Fruit fly (Drosophila melanogaster) whole organism, embryonic: ENCODE data around the gene CG31495.
A peak's percentile ranks its signal among the peaks of the same experiment; 100 is the strongest.

Experiments used
- Adf1 ChIP-seq: fragments of 200-800 bp; sonication (Bioruptor generic); IDR thresholded peaks from 2 replicates; pipeline ENCODE4 v1.3.6; 2022; ENCODE audit warnings: missing biosample characterization, missing genetic modification characterization
- Blimp-1 ChIP-seq: fragments of 200-800 bp; sonication (Bioruptor generic); optimal IDR thresholded peaks from 3 replicates; lab custom pipeline; 2018; ENCODE audit warnings: missing biosample characterization, missing genetic modification characterization, mild to moderate bottlenecking, moderate library complexity, missing genetic modification reagents
- CG10654 ChIP-seq: fragments of 200-800 bp; sonication (Bioruptor generic); optimal IDR thresholded peaks from 2 replicates; lab custom pipeline; 2016; ENCODE audit warnings: missing biosample characterization, missing genetic modification characterization
- CG11560 ChIP-seq: fragments of 200-800 bp; sonication (Bioruptor generic); IDR thresholded peaks from 3 replicates; pipeline ENCODE4 v1.3.6; 2022; ENCODE audit warnings: missing biosample characterization, missing genetic modification characterization
- CG1233 ChIP-seq: fragments of 200-800 bp; sonication (Bioruptor generic); optimal IDR thresholded peaks from 4 replicates; lab custom pipeline; 2018; ENCODE audit warnings: missing biosample characterization, mild to moderate bottlenecking, missing genetic modification characterization
- CG18262 ChIP-seq: fragments of 200-800 bp; optimal IDR thresholded peaks from 3 replicates; lab custom pipeline; 2019; ENCODE audit warnings: missing biosample characterization, mild to moderate bottlenecking, missing genetic modification characterization, moderate library complexity
- CG2678 ChIP-seq: fragments of 200-800 bp; sonication (Bioruptor generic); optimal IDR thresholded peaks from 3 replicates; lab custom pipeline; 2019; ENCODE audit warnings: missing biosample characterization, mild to moderate bottlenecking, missing genetic modification characterization, moderate library complexity
- CG31365 ChIP-seq: fragments of 200-800 bp; sonication (Bioruptor generic); optimal IDR thresholded peaks from 2 replicates; lab custom pipeline; 2018; ENCODE audit warnings: missing biosample characterization, mild to moderate bottlenecking, missing genetic modification characterization
- CG3163 ChIP-seq: fragments of 200-800 bp; sonication (Bioruptor generic); optimal IDR thresholded peaks from 3 replicates; lab custom pipeline; 2016; ENCODE audit warnings: missing biosample characterization, missing genetic modification characterization
- CG32532 ChIP-seq: fragments of 200-800 bp; sonication (Bioruptor generic); IDR thresholded peaks from 2 replicates; pipeline ENCODE4 v1.3.6; 2022; ENCODE audit warnings: missing biosample characterization, missing genetic modification characterization
- CG34376 ChIP-seq: fragments of 200-800 bp; sonication (Bioruptor generic); optimal IDR thresholded peaks from 2 replicates; lab custom pipeline; 2018; ENCODE audit warnings: missing biosample characterization, mild to moderate bottlenecking, missing genetic modification characterization
- CG3838 ChIP-seq: fragments of 200-800 bp; sonication (Bioruptor generic); optimal IDR thresholded peaks from 3 replicates; lab custom pipeline; 2016; ENCODE audit warnings: missing biosample characterization, missing genetic modification characterization
- CG43689 ChIP-seq: fragments of 200-800 bp; sonication (Bioruptor generic); IDR thresholded peaks from 2 replicates; pipeline ENCODE4 v1.3.6; 2022; ENCODE audit warnings: missing biosample characterization, missing genetic modification characterization
- CG6254 ChIP-seq: fragments of 200-800 bp; sonication (Bioruptor generic); optimal IDR thresholded peaks from 3 replicates; lab custom pipeline; 2017; ENCODE audit warnings: mild to moderate bottlenecking, missing biosample characterization, missing genetic modification reagents, missing genetic modification characterization
- CG6683 ChIP-seq: fragments of 200-800 bp; sonication (Bioruptor generic); optimal IDR thresholded peaks from 2 replicates; lab custom pipeline; 2017; ENCODE audit warnings: missing biosample characterization, mild to moderate bottlenecking, missing genetic modification characterization, missing genetic modification reagents
- CG6689 ChIP-seq: fragments of 200-800 bp; sonication (Bioruptor generic); IDR thresholded peaks from 2 replicates; pipeline ENCODE4 v1.3.6; 2022; ENCODE audit warnings: missing biosample characterization, missing genetic modification characterization
- CG6813 ChIP-seq: fragments of 200-800 bp; sonication (Bioruptor generic); optimal IDR thresholded peaks from 2 replicates; lab custom pipeline; 2017; ENCODE audit warnings: missing biosample characterization, missing genetic modification characterization, mild to moderate bottlenecking, moderate library complexity, missing genetic modification reagents
- CG7928 ChIP-seq: fragments of 200-800 bp; sonication (Bioruptor generic); optimal IDR thresholded peaks from 2 replicates; lab custom pipeline; 2017; ENCODE audit warnings: missing biosample characterization, mild to moderate bottlenecking, missing genetic modification characterization
- CG7987 ChIP-seq: fragments of 200-800 bp; sonication (Bioruptor generic); optimal IDR thresholded peaks from 2 replicates; lab custom pipeline; 2018; ENCODE audit warnings: missing biosample characterization, mild to moderate bottlenecking, missing genetic modification characterization, moderate library complexity
- CG9609 ChIP-seq: fragments of 200-800 bp; sonication (Bioruptor generic); optimal IDR thresholded peaks from 3 replicates; lab custom pipeline; 2016; ENCODE audit warnings: missing biosample characterization, missing genetic modification characterization
- CG9727 ChIP-seq: fragments of 200-800 bp; sonication (Bioruptor generic); optimal IDR thresholded peaks from 3 replicates; lab custom pipeline; 2017; ENCODE audit warnings: missing biosample characterization, mild to moderate bottlenecking, missing genetic modification characterization
- CTCF ChIP-seq: fragments of 200-800 bp; sonication (Bioruptor generic); optimal IDR thresholded peaks from 2 replicates; lab custom pipeline; 2017; ENCODE audit warnings: missing biosample characterization, mild to moderate bottlenecking, missing genetic modification characterization, moderate library complexity
- Dfd ChIP-seq, 2 experiments: fragments of >200 bp; optimal IDR thresholded peaks; 2 replicates each; lab custom pipeline; 2017; ENCODE audit warnings: missing biosample characterization in 2 of 2, missing genetic modification characterization in 2 of 2
- Doc3 ChIP-seq: fragments of 200-800 bp; sonication (Bioruptor generic); IDR thresholded peaks from 3 replicates; pipeline ENCODE4 v1.3.6; 2022; ENCODE audit warnings: missing biosample characterization, missing genetic modification characterization; ENCODE audit not compliant: partially characterized antibody
- Fer1 ChIP-seq: fragments of 200-800 bp; sonication (Bioruptor generic); optimal IDR thresholded peaks from 2 replicates; lab custom pipeline; 2017; ENCODE audit warnings: missing biosample characterization, mild to moderate bottlenecking, missing genetic modification characterization
- Fer2 ChIP-seq: fragments of 200-800 bp; sonication (Bioruptor generic); optimal IDR thresholded peaks from 2 replicates; lab custom pipeline; 2018; ENCODE audit warnings: missing biosample characterization, mild to moderate bottlenecking, missing genetic modification characterization, moderate library complexity
- Med ChIP-seq: fragments of 200-800 bp; sonication (Bioruptor generic); peaks from one replicate; lab custom pipeline; 2016; ENCODE audit warnings: missing biosample characterization, missing genetic modification characterization, mild to moderate bottlenecking, inconsistent platforms, moderate library complexity
- Mrtf ChIP-seq: fragments of 200-800 bp; sonication (Bioruptor generic); IDR thresholded peaks from 3 replicates; pipeline ENCODE4 v1.3.6; 2022; ENCODE audit warnings: missing biosample characterization, missing genetic modification characterization
- NC2α ChIP-seq: fragments of 200-800 bp; sonication (Bioruptor generic); optimal IDR thresholded peaks from 2 replicates; lab custom pipeline; 2016; ENCODE audit warnings: missing biosample characterization, missing genetic modification characterization
- NFAT ChIP-seq: fragments of 200-800 bp; sonication (Bioruptor generic); IDR thresholded peaks from 2 replicates; pipeline ENCODE4 v1.3.6; 2022; ENCODE audit warnings: missing biosample characterization, missing genetic modification characterization
- Opbp ChIP-seq: fragments of 200-800 bp; sonication (Bioruptor generic); IDR thresholded peaks from 3 replicates; pipeline ENCODE4 v1.3.6; 2022; ENCODE audit warnings: missing biosample characterization, missing genetic modification characterization; ENCODE audit not compliant: partially characterized antibody
- aop ChIP-seq: fragments of 200-800 bp; sonication (Bioruptor generic); IDR thresholded peaks from 2 replicates; pipeline ENCODE4 v1.3.6; 2022; ENCODE audit warnings: missing biosample characterization, missing genetic modification characterization
- ash1 ChIP-seq: fragments of 200-800 bp; sonication (Bioruptor generic); optimal IDR thresholded peaks from 2 replicates; lab custom pipeline; 2018; ENCODE audit warnings: missing biosample characterization, mild to moderate bottlenecking, missing genetic modification characterization
- chm ChIP-seq: fragments of 200-800 bp; sonication (Bioruptor generic); IDR thresholded peaks from 2 replicates; pipeline ENCODE4 v1.3.6; 2022; ENCODE audit warnings: missing biosample characterization, missing genetic modification characterization
- ci ChIP-seq: fragments of 200-800 bp; sonication (Bioruptor generic); IDR thresholded peaks from 3 replicates; pipeline ENCODE4 v1.3.6; 2022; ENCODE audit warnings: missing biosample characterization, missing genetic modification characterization
- crol ChIP-seq: fragments of 200-800 bp; sonication (Bioruptor generic); IDR thresholded peaks from 2 replicates; pipeline ENCODE4 v1.3.6; 2022; ENCODE audit warnings: missing biosample characterization, missing genetic modification characterization
- dmrt99B ChIP-seq: fragments of 200-800 bp; sonication (Bioruptor generic); optimal IDR thresholded peaks from 2 replicates; lab custom pipeline; 2018; ENCODE audit warnings: missing biosample characterization, mild to moderate bottlenecking, missing genetic modification characterization, moderate library complexity
- emc ChIP-seq: fragments of 200-800 bp; sonication (Bioruptor generic); optimal IDR thresholded peaks from 2 replicates; lab custom pipeline; 2016; ENCODE audit warnings: missing biosample characterization, missing genetic modification characterization
- ewg ChIP-seq: fragments of 200-800 bp; sonication (Bioruptor generic); optimal IDR thresholded peaks from 3 replicates; lab custom pipeline; 2017; ENCODE audit warnings: mild to moderate bottlenecking, missing biosample characterization, missing genetic modification reagents, missing genetic modification characterization
- exex ChIP-seq: fragments of 200-800 bp; sonication (Bioruptor generic); optimal IDR thresholded peaks from 4 replicates; lab custom pipeline; 2018; ENCODE audit warnings: missing biosample characterization, mild to moderate bottlenecking, missing genetic modification characterization, moderate library complexity
- fd3F ChIP-seq: fragments of 200-800 bp; sonication (Bioruptor generic); optimal IDR thresholded peaks from 2 replicates; lab custom pipeline; 2018; ENCODE audit warnings: missing biosample characterization, mild to moderate bottlenecking, missing genetic modification characterization, moderate library complexity
- gro ChIP-seq: fragments of 200-800 bp; sonication (Bioruptor generic); optimal IDR thresholded peaks from 2 replicates; lab custom pipeline; 2016; ENCODE audit warnings: missing biosample characterization, missing genetic modification characterization
- hbn ChIP-seq: fragments of 200-800 bp; sonication (Bioruptor generic); IDR thresholded peaks from 2 replicates; pipeline ENCODE4 v1.3.6; 2022; ENCODE audit warnings: missing biosample characterization, missing genetic modification characterization; ENCODE audit not compliant: partially characterized antibody
- klu ChIP-seq: fragments of 200-800 bp; sonication (Bioruptor generic); IDR thresholded peaks from 2 replicates; pipeline ENCODE4 v1.3.6; 2022; ENCODE audit warnings: missing biosample characterization, missing genetic modification characterization
- maf-S ChIP-seq: fragments of 200-800 bp; sonication (Bioruptor generic); optimal IDR thresholded peaks from 2 replicates; lab custom pipeline; 2016; ENCODE audit warnings: missing biosample characterization, missing genetic modification characterization
- otp ChIP-seq: fragments of 200-800 bp; sonication (Bioruptor generic); IDR thresholded peaks from 3 replicates; pipeline ENCODE4, ENCODE4 v1.3.6; 2022; ENCODE audit warnings: missing biosample characterization, missing genetic modification characterization
- pan ChIP-seq, 4 experiments: fragments of >200 bp in 3 of 4; fragments of 200-800 bp in 1 of 4; sonication (Bioruptor generic) in 1 of 4; optimal IDR thresholded peaks in 3 of 4; IDR thresholded peaks in 1 of 4; 2 replicates each; pipeline versions ENCODE4 v1.3.6 to Lab custom; 2017 to 2022; ENCODE audit warnings: missing biosample characterization in 2 of 4, missing genetic modification characterization in 2 of 4, mixed read lengths in 1 of 4
- row ChIP-seq: fragments of 200-800 bp; sonication (Bioruptor generic); IDR thresholded peaks from 3 replicates; pipeline ENCODE4 v1.3.6; 2022; ENCODE audit warnings: missing biosample characterization, missing genetic modification characterization
- seq ChIP-seq: fragments of 200-800 bp; sonication (Bioruptor generic); IDR thresholded peaks from 2 replicates; pipeline ENCODE4 v1.3.6; 2022; ENCODE audit warnings: missing biosample characterization, missing genetic modification characterization
- vnd ChIP-seq: fragments of 200-800 bp; sonication (Bioruptor generic); IDR thresholded peaks from 3 replicates; pipeline ENCODE4 v1.3.6; 2022; ENCODE audit warnings: missing biosample characterization, missing genetic modification characterization; ENCODE audit not compliant: partially characterized antibody

The CG31495 gene

dm6 chr3R:13812736-13813250 lies 26.9 kb downstream of the CG31495 start, which contains the start of the genes tal-1A, tal-2A, tal-3A and tal-AA (continued):
- TF ChIP-seq Blimp-1 (GFP tag; lab: Kevin White, UChicago), result peak; percentile 38
- TF ChIP-seq row (GFP tag; lab: Robert Waterston, UW), result peak; percentile 15; the same call in 1 of the 3 replicates
- TF ChIP-seq ash1 (GFP tag; lab: Kevin White, UChicago), result no peak
- TF ChIP-seq CG32532 (GFP tag; lab: Robert Waterston, UW), result peak; percentile 81; the same call in 1 of the 2 replicates
- peak; percentile 84 for TF ChIP-seq ci (GFP tag; lab: Robert Waterston, UW)
- TF ChIP-seq NFAT (GFP tag; lab: Robert Waterston, UW), result no peak
- TF ChIP-seq ewg, result no peak
- TF ChIP-seq CG18262 (tag; lab: Kevin White, UChicago), result no peak
- peak; percentile 60 for TF ChIP-seq NC2α
- peak; percentile 63 for TF ChIP-seq hbn
- no peak for TF ChIP-seq CG9609 (GFP tag; lab: Kevin White, UChicago)
- TF ChIP-seq Med (GFP tag; lab: Kevin White, UChicago), result peak; percentile 81
- TF ChIP-seq Opbp (GFP tag; lab: Robert Waterston, UW), result 0 out of 3 replicates have a peak, but pooled peaks have one; percentile 47
- no peak for TF ChIP-seq CG3838 (GFP tag; lab: Kevin White, UChicago)
- 0 out of 2 replicates have a peak, but pooled peaks have one; percentile 24 for TF ChIP-seq aop (GFP tag; lab: Robert Waterston, UW)
- TF ChIP-seq seq, result no peak; the same call in 1 of the 2 replicates
- TF ChIP-seq dmrt99B (tag; lab: Kevin White, UChicago), result no peak
- peak; percentile 84 for TF ChIP-seq chm (GFP tag; lab: Robert Waterston, UW)
- TF ChIP-seq exex (tag; lab: Kevin White, UChicago), result no peak
- TF ChIP-seq CG11560 (tag; lab: Robert Waterston, UW), result no peak
- peak; percentile 38 for TF ChIP-seq CG31365 (tag; lab: Kevin White, UChicago)
- TF ChIP-seq fd3F (GFP tag; lab: Kevin White, UChicago), result no peak
- TF ChIP-seq CG6254, result peak; percentile 51
- TF ChIP-seq gro, result peak; percentile 3
- no peak for TF ChIP-seq maf-S (GFP tag; lab: Kevin White, UChicago)
- TF ChIP-seq vnd, result no peak
- TF ChIP-seq otp (GFP tag; lab: Robert Waterston, UW), result peak; percentile 65; the same call in 1 of the 3 replicates
- no peak for TF ChIP-seq crol (GFP tag; lab: Robert Waterston, UW)
- no peak for TF ChIP-seq Dfd (GFP tag; optimal IDR thresholded peaks at IDR 0.05; lab: Kevin White, UChicago)
- peak; percentile 53 for TF ChIP-seq CG6813 (GFP tag; lab: Kevin White, UChicago)
- TF ChIP-seq Doc3 (GFP tag; lab: Robert Waterston, UW), result 0 out of 3 replicates have a peak, but pooled peaks have one; percentile 53
- no peak for TF ChIP-seq pan (optimal IDR thresholded peaks at IDR 0.05; lab: Kevin White, UChicago)
- TF ChIP-seq pan (GFP tag; optimal IDR thresholded peaks at IDR 0.05 in 1 of 2, IDR thresholded peaks at IDR 0.05 in 1 of 2), result peak in 1 of 2 experiments; percentile 39
- no peak for TF ChIP-seq CG7928 (GFP tag; lab: Kevin White, UChicago)
- peak; percentile 1 for TF ChIP-seq Fer1 (GFP tag; lab: Kevin White, UChicago)
- no peak for TF ChIP-seq CG7987 (GFP tag; lab: Kevin White, UChicago)
- TF ChIP-seq CG2678 (tag; lab: Kevin White, UChicago), result no peak
- peak; percentile 90 for TF ChIP-seq Adf1 (GFP tag; lab: Robert Waterston, UW)
- peak; percentile 98 for TF ChIP-seq CG3163
- no peak for TF ChIP-seq CTCF
- no peak for TF ChIP-seq emc (GFP tag; lab: Kevin White, UChicago)
- no peak for TF ChIP-seq Mrtf (GFP tag; lab: Robert Waterston, UW)
- TF ChIP-seq CG1233 (GFP tag; lab: Kevin White, UChicago), result no peak
- TF ChIP-seq CG6689 (GFP tag; lab: Robert Waterston, UW), result peak; percentile 16; the same call in 1 of the 2 replicates
- TF ChIP-seq CG10654, result no peak
- TF ChIP-seq CG34376, result peak; percentile 14
- no peak for TF ChIP-seq CG43689 (GFP tag; lab: Robert Waterston, UW)
- no peak for TF ChIP-seq CG9727
- TF ChIP-seq Fer2 (tag; lab: Kevin White, UChicago), result no peak
- no peak for TF ChIP-seq CG6683
- TF ChIP-seq klu (GFP tag; lab: Robert Waterston, UW), result no peak
